Fruit fly (Drosophila melanogaster) whole organism, wandering third instar larva: Measurements from ENCODE around the gene CG31642.

Source experiments
- Abd-B ChIP-seq: fragments of >200 bp; optimal IDR thresholded peaks from 2 replicates; lab custom pipeline; 2017; ENCODE audit warnings: missing biosample characterization, missing genetic modification characterization
- CG32264 ChIP-seq: fragments of 200-800 bp; sonication (Bioruptor generic); optimal IDR thresholded peaks from 2 replicates; lab custom pipeline; 2016; ENCODE audit warnings: missing biosample characterization, missing genetic modification characterization
- CG9705 ChIP-seq: fragments of 200-800 bp; sonication (Bioruptor generic); optimal IDR thresholded peaks from 2 replicates; lab custom pipeline; 2018; ENCODE audit warnings: missing biosample characterization, mild to moderate bottlenecking, missing genetic modification characterization
- CrebA ChIP-seq: fragments of 200-800 bp; sonication (Bioruptor generic); optimal IDR thresholded peaks from 2 replicates; lab custom pipeline; 2016; ENCODE audit warnings: missing biosample characterization, mild to moderate bottlenecking, missing genetic modification characterization, borderline replicate concordance
- Dfd ChIP-seq: fragments of >200 bp; optimal IDR thresholded peaks from 2 replicates; lab custom pipeline; 2017; ENCODE audit warnings: missing biosample characterization, missing genetic modification characterization
- Dif ChIP-seq: fragments of 200-275, 200-300 bp; sonication (Bioruptor generic); optimal IDR thresholded peaks from 2 replicates; lab custom pipeline; 2018; ENCODE audit warnings: missing biosample characterization, missing genetic modification characterization; ENCODE audit not compliant: partially characterized antibody
- GATAd ChIP-seq: sonication (Bioruptor generic); optimal IDR thresholded peaks from 2 replicates; lab custom pipeline; 2016; ENCODE audit warnings: missing biosample characterization, missing genetic modification characterization
- HLH106 ChIP-seq: fragments of 200-800 bp; optimal IDR thresholded peaks from 3 replicates; lab custom pipeline; 2019; ENCODE audit warnings: missing biosample characterization, mild to moderate bottlenecking, missing genetic modification characterization, moderate library complexity
- Hnf4 ChIP-seq: fragments of 200-800 bp; sonication (Bioruptor generic); optimal IDR thresholded peaks from 2 replicates; lab custom pipeline; 2016; ENCODE audit warnings: missing biosample characterization, mild to moderate bottlenecking, missing genetic modification characterization
- Hr78 ChIP-seq: fragments of >200 bp; optimal IDR thresholded peaks from 2 replicates; lab custom pipeline; 2017; ENCODE audit warnings: missing biosample characterization, missing genetic modification characterization
- Hr83 ChIP-seq: fragments of 200-300 bp; sonication (Bioruptor generic); optimal IDR thresholded peaks from 2 replicates; lab custom pipeline; 2016; ENCODE audit warnings: missing biosample characterization, mild to moderate bottlenecking, missing genetic modification characterization, moderate library complexity; ENCODE audit not compliant: poor library complexity, severe bottlenecking
- Jra ChIP-seq: sonication (Bioruptor generic); optimal IDR thresholded peaks from 2 replicates; lab custom pipeline; 2016; ENCODE audit warnings: missing biosample characterization, missing genetic modification characterization
- Mio ChIP-seq: sonication (Bioruptor generic); optimal IDR thresholded peaks from 2 replicates; lab custom pipeline; 2016; ENCODE audit warnings: missing biosample characterization, missing genetic modification characterization
- Myc ChIP-seq: fragments of >200 bp; optimal IDR thresholded peaks from 2 replicates; lab custom pipeline; 2017
- N ChIP-seq: fragments of >200 bp; optimal IDR thresholded peaks from 2 replicates; lab custom pipeline; 2018; ENCODE audit warnings: missing biosample characterization, missing external identifiers, missing genetic modification characterization
- OdsH ChIP-seq: fragments of 200-800 bp; sonication (Bioruptor generic); optimal IDR thresholded peaks from 2 replicates; lab custom pipeline; 2016; ENCODE audit warnings: missing biosample characterization, mild to moderate bottlenecking, missing genetic modification characterization
- Rel ChIP-seq, 2 experiments: fragments of 200-800 bp; sonication (Bioruptor generic) in 1 of 2; optimal IDR thresholded peaks; 2 replicates in 1 of 2; 3 replicates in 1 of 2; lab custom pipeline; 2016 to 2019; ENCODE audit warnings: mild to moderate bottlenecking in 2 of 2, missing biosample characterization in 2 of 2, missing genetic modification characterization in 2 of 2, moderate library complexity in 1 of 2
- Sp1 ChIP-seq: fragments of 200-800 bp; sonication (Bioruptor generic); optimal IDR thresholded peaks from 3 replicates; lab custom pipeline; 2019; ENCODE audit warnings: missing biosample characterization, mild to moderate bottlenecking, missing genetic modification characterization, moderate library complexity
- Vsx2 ChIP-seq: fragments of 200-300, 225-300 bp; sonication (Bioruptor generic); optimal IDR thresholded peaks from 2 replicates; lab custom pipeline; 2018; ENCODE audit warnings: missing biosample characterization, missing genetic modification characterization; ENCODE audit not compliant: partially characterized antibody
- brk ChIP-seq: fragments of 200-800 bp; sonication (Bioruptor generic); optimal IDR thresholded peaks from 2 replicates; lab custom pipeline; 2016; ENCODE audit warnings: missing biosample characterization, mild to moderate bottlenecking, missing genetic modification characterization
- dl ChIP-seq, 2 experiments: fragments of 175-275, 200-275 bp in 1 of 2; fragments of 200-275 bp in 1 of 2; sonication (Bioruptor generic); optimal IDR thresholded peaks; lab custom pipeline; 2018; ENCODE audit warnings: mild to moderate bottlenecking in 2 of 2, missing biosample characterization in 2 of 2, missing genetic modification characterization in 2 of 2, moderate library complexity in 2 of 2; ENCODE audit not compliant: partially characterized antibody in 2 of 2, insufficient read depth in 1 of 2
- dmrt93B ChIP-seq: fragments of 200-800 bp; sonication (Bioruptor generic); optimal IDR thresholded peaks from 2 replicates; lab custom pipeline; 2018; ENCODE audit warnings: missing biosample characterization, mild to moderate bottlenecking, missing genetic modification characterization
- dsf ChIP-seq: sonication (Bioruptor generic); optimal IDR thresholded peaks from 2 replicates; lab custom pipeline; 2016; ENCODE audit warnings: missing biosample characterization, missing genetic modification characterization, borderline replicate concordance
- ey ChIP-seq: fragments of 200-800 bp; sonication (Bioruptor generic); optimal IDR thresholded peaks from 2 replicates; lab custom pipeline; 2016; ENCODE audit warnings: missing biosample characterization, missing genetic modification characterization
- foxo ChIP-seq, 2 experiments: fragments of 200-800 bp; sonication (Bioruptor generic); optimal IDR thresholded peaks; 2 replicates in 1 of 2; 3 replicates in 1 of 2; lab custom pipeline; 2016 to 2017; ENCODE audit warnings: missing biosample characterization in 2 of 2, missing genetic modification characterization in 2 of 2
- fru ChIP-seq: fragments of 200-800 bp; sonication (Bioruptor generic); optimal IDR thresholded peaks from 3 replicates; lab custom pipeline; 2016; ENCODE audit warnings: missing biosample characterization, mild to moderate bottlenecking, missing genetic modification characterization
- h ChIP-seq: fragments of 200-800 bp; sonication (Bioruptor generic); optimal IDR thresholded peaks from 3 replicates; lab custom pipeline; 2016; ENCODE audit warnings: missing biosample characterization, mild to moderate bottlenecking, missing genetic modification characterization
- jim ChIP-seq: fragments of 175-275, 200-325 bp; sonication (Bioruptor generic); optimal IDR thresholded peaks from 2 replicates; lab custom pipeline; 2016; ENCODE audit warnings: missing biosample characterization, mild to moderate bottlenecking, missing genetic modification characterization
- lola ChIP-seq: fragments of >200 bp; optimal IDR thresholded peaks from 2 replicates; lab custom pipeline; 2017; ENCODE audit warnings: missing biosample characterization, missing genetic modification characterization
- pan ChIP-seq: fragments of >200 bp; optimal IDR thresholded peaks from 2 replicates; lab custom pipeline; 2017
- psq ChIP-seq: fragments of 200-800 bp; sonication (Bioruptor generic); optimal IDR thresholded peaks from 3 replicates; lab custom pipeline; 2017; ENCODE audit warnings: missing biosample characterization, mild to moderate bottlenecking, missing genetic modification characterization, moderate library complexity
- rgr ChIP-seq: fragments of 200-800 bp; sonication (Bioruptor generic); optimal IDR thresholded peaks from 3 replicates; lab custom pipeline; 2016; ENCODE audit warnings: missing biosample characterization, mild to moderate bottlenecking, missing genetic modification characterization
- sage ChIP-seq: fragments of 200-800 bp; sonication (Bioruptor generic); optimal IDR thresholded peaks from 2 replicates; lab custom pipeline; 2016; ENCODE audit warnings: missing biosample characterization, mild to moderate bottlenecking, missing genetic modification characterization
- sv ChIP-seq: fragments of 200-800 bp; sonication (Bioruptor generic); optimal IDR thresholded peaks from 3 replicates; lab custom pipeline; 2016; ENCODE audit warnings: missing biosample characterization, missing genetic modification characterization
- tai ChIP-seq: sonication (Bioruptor generic); optimal IDR thresholded peaks from 2 replicates; lab custom pipeline; 2016; ENCODE audit warnings: missing biosample characterization, missing genetic modification characterization
- woc ChIP-seq: sonication (Bioruptor generic); optimal IDR thresholded peaks from 2 replicates; lab custom pipeline; 2016; ENCODE audit warnings: missing biosample characterization, mild to moderate bottlenecking, missing genetic modification characterization

Gene CG31642

DNA sequence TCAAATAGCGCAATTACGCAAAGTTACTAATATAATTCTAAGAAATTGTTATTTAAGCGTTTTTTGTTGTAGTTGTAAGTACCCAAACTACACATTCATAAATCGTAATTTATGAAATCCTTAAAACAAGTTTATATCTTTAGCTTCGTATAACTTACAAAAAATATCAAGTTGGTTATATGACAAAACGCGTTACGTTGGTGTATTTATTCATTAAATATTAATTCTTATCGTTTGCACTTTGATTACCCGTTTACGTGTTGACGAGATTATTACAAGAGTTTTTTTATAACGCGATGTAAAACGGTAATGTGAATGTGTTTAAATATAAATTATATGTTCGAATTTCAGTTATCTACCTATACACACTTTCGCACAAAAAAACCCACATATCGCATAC lies 40.7 kb upstream of the CG31642 start:
- TF ChIP-seq Hr78 (GFP tag; lab: Kevin White, UChicago) = no peak
- no peak for TF ChIP-seq Hnf4 (GFP tag; lab: Kevin White, UChicago)
- TF ChIP-seq CG9705 = no peak
- TF ChIP-seq sage (GFP tag; lab: Kevin White, UChicago) = no peak
- no peak for TF ChIP-seq Abd-B (GFP tag; lab: Kevin White, UChicago)
- TF ChIP-seq, all 38 proteins: peak for 0

DNA sequence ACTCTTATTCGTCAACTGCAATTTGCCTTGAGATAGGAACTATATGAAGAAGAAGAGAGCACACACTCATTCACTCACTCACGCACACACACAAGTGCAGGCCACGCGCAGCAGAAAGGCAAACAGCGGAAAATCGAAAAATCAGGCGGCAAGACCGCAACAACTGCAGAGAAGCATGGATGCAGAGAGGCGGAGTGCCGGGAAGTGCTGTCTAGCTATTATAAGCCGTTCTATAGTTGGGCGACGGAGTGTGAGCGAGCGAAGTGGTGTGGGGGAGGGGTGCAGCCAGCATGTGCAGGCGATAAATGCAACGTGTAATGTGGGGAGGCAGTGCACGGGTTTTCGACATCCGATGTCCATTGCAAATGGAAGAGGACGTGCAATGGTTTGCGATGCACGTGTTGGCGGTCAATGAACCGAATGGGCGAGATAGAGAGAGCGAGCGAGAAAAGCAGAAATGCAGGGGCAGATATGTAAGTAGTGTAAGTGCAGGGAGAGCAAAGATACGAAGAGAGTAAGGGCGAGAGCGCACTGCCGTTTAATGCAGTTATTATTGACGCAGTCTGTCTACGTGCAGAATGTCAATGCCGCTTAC lies 39.5 kb upstream of the CG31642 start:
- TF ChIP-seq N (GFP tag; lab: Kevin White, UChicago) (no peak), sage (GFP tag; lab: Kevin White, UChicago) (no peak), CrebA (GFP tag; lab: Kevin White, UChicago) (no peak), fru (no peak), HLH106 (no peak), dl (GFP tag; optimal IDR thresholded peaks at IDR 0.05; lab: Kevin White, UChicago; ENCODE audit: insufficient read depth in 1 of 2, partially characterized antibody in 2 of 2) (peak; percentile 0 to 19), OdsH (GFP tag; lab: Kevin White, UChicago) (no peak), Rel (GFP tag; optimal IDR thresholded peaks at IDR 0.05; lab: Kevin White, UChicago) (no peak), Rel (tag; optimal IDR thresholded peaks at IDR 0.05; lab: Kevin White, UChicago) (peak; percentile 17), Abd-B (GFP tag; lab: Kevin White, UChicago) (no peak), CG32264 (no peak), GATAd (GFP tag; lab: Kevin White, UChicago) (no peak), psq (GFP tag; lab: Kevin White, UChicago) (peak; percentile 57), Myc (lab: Kevin White, UChicago) (no peak), Hnf4 (GFP tag; lab: Kevin White, UChicago) (no peak), sv (GFP tag; lab: Kevin White, UChicago) (no peak), jim (GFP tag; lab: Kevin White, UChicago) (no peak), Dfd (GFP tag; lab: Kevin White, UChicago) (no peak), rgr (GFP tag; lab: Kevin White, UChicago) (no peak), brk (GFP tag; lab: Kevin White, UChicago) (no peak), Jra (GFP tag; lab: Kevin White, UChicago) (no peak), Vsx2 (GFP tag; lab: Kevin White, UChicago) (no peak), tai (GFP tag; lab: Kevin White, UChicago) (peak; percentile 95), h (GFP tag; lab: Kevin White, UChicago) (peak; percentile 31), Sp1 (GFP tag; lab: Kevin White, UChicago) (peak; percentile 23), pan (lab: Kevin White, UChicago) (no peak), foxo (GFP tag; optimal IDR thresholded peaks at IDR 0.05; lab: Kevin White, UChicago) (no peak), Mio (GFP tag; lab: Kevin White, UChicago) (no peak), CG9705 (no peak), ey (no peak), dmrt93B (no peak), Dif (GFP tag; lab: Kevin White, UChicago) (peak; percentile 30), Hr78 (GFP tag; lab: Kevin White, UChicago) (no peak), Hr83 (no peak), dsf (no peak)

DNA sequence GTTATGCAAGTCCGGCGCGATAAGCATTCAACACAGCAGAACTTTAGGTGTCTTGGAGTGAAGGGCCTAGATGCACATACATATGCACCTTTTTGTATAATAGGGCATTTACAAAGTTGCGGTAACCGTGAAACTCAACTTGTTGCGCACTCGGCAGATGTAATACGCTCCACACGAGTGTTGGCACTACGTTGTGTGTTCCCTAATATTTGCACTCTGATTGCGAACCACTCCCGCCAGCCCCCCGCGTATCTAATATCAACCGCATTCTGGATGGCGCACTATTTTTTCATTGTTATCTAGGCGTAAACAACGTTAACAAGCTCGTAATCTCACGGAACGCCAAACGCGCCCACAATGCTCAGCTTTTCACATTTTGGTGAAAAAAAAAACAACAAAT lies 38.0 kb upstream of the CG31642 start:
- no peak for TF ChIP-seq Abd-B (GFP tag; lab: Kevin White, UChicago)
- TF ChIP-seq Rel (GFP tag; optimal IDR thresholded peaks at IDR 0.05; lab: Kevin White, UChicago) = no peak
- peak; percentile 11 for TF ChIP-seq Rel (tag; optimal IDR thresholded peaks at IDR 0.05; lab: Kevin White, UChicago)
- TF ChIP-seq woc = no peak
- no peak for TF ChIP-seq fru
- no peak for TF ChIP-seq Hr78 (GFP tag; lab: Kevin White, UChicago)
- TF ChIP-seq lola (GFP tag; lab: Kevin White, UChicago) = no peak
- TF ChIP-seq, all 38 proteins: peak for 1
